Worm (Caenorhabditis elegans) whole organism, late embryonic: ENCODE measurements around the gene ptc-3.
"Not testable (repeated sequence)": the region's sequence is repeated elsewhere in the genome, so short reads cannot be mapped to it uniquely, and the experiment has no call there.

Experiments
- C08G9.2 ChIP-seq: sonication (generic microtip); optimal IDR thresholded peaks from 2 replicates; lab custom pipeline; 2016; ENCODE audit warnings: mild to moderate bottlenecking, missing genetic modification characterization, moderate library complexity, missing compliant biosample characterization
- F13H6.1 ChIP-seq: sonication (generic microtip); optimal IDR thresholded peaks from 2 replicates; lab custom pipeline; 2016; ENCODE audit warnings: missing genetic modification characterization, missing compliant biosample characterization
- ceh-14 ChIP-seq: sonication (generic microtip); optimal IDR thresholded peaks from 2 replicates; lab custom pipeline; 2016; ENCODE audit warnings: missing genotype, missing genetic modification characterization, missing compliant biosample characterization
- ceh-19 ChIP-seq: fragments of 200-800 bp; sonication (Bioruptor generic); optimal IDR thresholded peaks from 2 replicates; lab custom pipeline; 2018; ENCODE audit warnings: mild to moderate bottlenecking, missing genetic modification characterization, missing compliant biosample characterization
- ceh-2 ChIP-seq: sonication (generic microtip); optimal IDR thresholded peaks from 2 replicates; lab custom pipeline; 2016; ENCODE audit warnings: missing genotype, missing genetic modification characterization, missing compliant biosample characterization
- ceh-30 ChIP-seq: fragments of 150-350 bp; optimal IDR thresholded peaks from 2 replicates; lab custom pipeline; 2014; ENCODE audit warnings: missing biosample characterization, missing genetic modification characterization
- ceh-45 ChIP-seq: fragments of 200-800 bp; sonication (Bioruptor generic); IDR thresholded peaks from 2 replicates; pipeline ENCODE4 v1.3.6; 2022; ENCODE audit warnings: missing genetic modification reagents, missing genetic modification characterization, missing compliant biosample characterization
- ceh-6 ChIP-seq: fragments of 200-800 bp; sonication (Bioruptor generic); optimal IDR thresholded peaks from 2 replicates; lab custom pipeline; 2018; ENCODE audit warnings: mild to moderate bottlenecking, missing genetic modification characterization, missing compliant biosample characterization
- ceh-9 ChIP-seq: sonication (generic microtip); optimal IDR thresholded peaks from 2 replicates; lab custom pipeline; 2016; ENCODE audit warnings: mild to moderate bottlenecking, missing genetic modification characterization, inconsistent platforms, missing compliant biosample characterization
- dmd-4 ChIP-seq: sonication (generic microtip); optimal IDR thresholded peaks from 2 replicates; lab custom pipeline; 2016; ENCODE audit warnings: borderline replicate concordance, missing genetic modification characterization, missing compliant biosample characterization
- dve-1 ChIP-seq: sonication (generic microtip); optimal IDR thresholded peaks from 2 replicates; lab custom pipeline; 2017; ENCODE audit warnings: antibody characterized with exemption, mild to moderate bottlenecking, missing genetic modification characterization, missing compliant biosample characterization
- elt-2 ChIP-seq: sonication (generic microtip); optimal IDR thresholded peaks from 2 replicates; lab custom pipeline; 2016; ENCODE audit warnings: missing genetic modification reagents, missing genetic modification characterization, missing compliant biosample characterization
- ets-4 ChIP-seq: sonication (generic microtip); optimal IDR thresholded peaks from 2 replicates; lab custom pipeline; 2016; ENCODE audit warnings: missing genetic modification characterization, missing compliant biosample characterization
- eyg-1 ChIP-seq: sonication (generic microtip); optimal IDR thresholded peaks from 2 replicates; lab custom pipeline; 2016; ENCODE audit warnings: missing genotype, missing genetic modification characterization, missing compliant biosample characterization
- gmeb-2 ChIP-seq: sonication (generic microtip); optimal IDR thresholded peaks from 2 replicates; lab custom pipeline; 2016; ENCODE audit warnings: missing genetic modification characterization, inconsistent platforms, missing compliant biosample characterization
- hlh-13 ChIP-seq: fragments of 200-800 bp; sonication (Bioruptor generic); optimal IDR thresholded peaks from 2 replicates; lab custom pipeline; 2018; ENCODE audit warnings: mild to moderate bottlenecking, missing genetic modification characterization, missing compliant biosample characterization
- hlh-15 ChIP-seq: sonication (generic microtip); optimal IDR thresholded peaks from 2 replicates; lab custom pipeline; 2016; ENCODE audit warnings: missing genetic modification characterization, missing compliant biosample characterization
- hlh-6 ChIP-seq: sonication (generic microtip); optimal IDR thresholded peaks from 2 replicates; lab custom pipeline; 2016; ENCODE audit warnings: missing genotype, missing genetic modification characterization, missing compliant biosample characterization
- hlh-8 ChIP-seq: sonication (generic microtip); optimal IDR thresholded peaks from 2 replicates; lab custom pipeline; 2016; ENCODE audit warnings: missing genotype, missing genetic modification characterization, missing compliant biosample characterization
- lin-11 ChIP-seq: fragments of 200-800 bp; sonication (Bioruptor generic); optimal IDR thresholded peaks from 2 replicates; lab custom pipeline; 2018; ENCODE audit warnings: mild to moderate bottlenecking, missing genetic modification characterization, missing compliant biosample characterization
- madf-2 ChIP-seq: sonication (generic microtip); optimal IDR thresholded peaks from 2 replicates; lab custom pipeline; 2017; ENCODE audit warnings: missing genetic modification characterization, missing compliant biosample characterization
- nfya-1 ChIP-seq: sonication (generic microtip); optimal IDR thresholded peaks from 2 replicates; lab custom pipeline; 2017; ENCODE audit warnings: missing genetic modification characterization, mild to moderate bottlenecking, missing compliant biosample characterization, antibody characterized with exemption, moderate library complexity
- nhr-11 ChIP-seq: fragments of 150-350 bp; optimal IDR thresholded peaks from 2 replicates; lab custom pipeline; 2014; ENCODE audit warnings: missing biosample characterization, missing genetic modification characterization
- nhr-232 ChIP-seq: sonication (generic microtip); optimal IDR thresholded peaks from 2 replicates; lab custom pipeline; 2016; ENCODE audit warnings: missing genetic modification characterization, missing compliant biosample characterization
- odd-2 ChIP-seq: sonication (generic microtip); optimal IDR thresholded peaks from 2 replicates; lab custom pipeline; 2017; ENCODE audit warnings: antibody characterized with exemption, mild to moderate bottlenecking, missing genetic modification characterization, missing compliant biosample characterization
- pha-2 ChIP-seq: sonication (generic microtip); optimal IDR thresholded peaks from 2 replicates; lab custom pipeline; 2017; ENCODE audit warnings: mild to moderate bottlenecking, missing genetic modification characterization, missing compliant biosample characterization
- pqm-1 ChIP-seq: sonication (generic microtip); optimal IDR thresholded peaks from 2 replicates; lab custom pipeline; 2016; ENCODE audit warnings: missing genetic modification characterization, missing compliant biosample characterization
- pros-1 ChIP-seq: fragments of 150-350 bp; optimal IDR thresholded peaks from 2 replicates; lab custom pipeline; 2014; ENCODE audit warnings: missing biosample characterization, missing genetic modification reagents, missing genetic modification characterization
- ref-2 ChIP-seq: sonication (generic microtip); optimal IDR thresholded peaks from 2 replicates; lab custom pipeline; 2016; ENCODE audit warnings: missing genetic modification characterization, missing compliant biosample characterization
- rnt-1 ChIP-seq: sonication (generic microtip); optimal IDR thresholded peaks from 2 replicates; lab custom pipeline; 2016; ENCODE audit warnings: missing genetic modification characterization, missing compliant biosample characterization
- sox-2 ChIP-seq: fragments of 200-800 bp; sonication (Bioruptor generic); IDR thresholded peaks from 2 replicates; pipeline ENCODE4 v1.3.6; 2022; ENCODE audit warnings: missing genetic modification reagents, missing genetic modification characterization, missing compliant biosample characterization
- ttx-3 ChIP-seq: sonication (generic microtip); optimal IDR thresholded peaks from 2 replicates; lab custom pipeline; 2016; ENCODE audit warnings: missing genetic modification reagents, missing genetic modification characterization, missing compliant biosample characterization
- unc-55 ChIP-seq: sonication (generic microtip); optimal IDR thresholded peaks from 2 replicates; lab custom pipeline; 2017; ENCODE audit warnings: missing biosample characterization, missing genetic modification reagents, missing genetic modification characterization
- unc-86 ChIP-seq: sonication (generic microtip); optimal IDR thresholded peaks from 2 replicates; lab custom pipeline; 2016; ENCODE audit warnings: missing genetic modification characterization, missing compliant biosample characterization
- zip-5 ChIP-seq: sonication (generic microtip); optimal IDR thresholded peaks from 2 replicates; lab custom pipeline; 2016; ENCODE audit warnings: missing genetic modification characterization, missing compliant biosample characterization

The ptc-3 gene

ce11 chrII:2846552-2846951, 5.8 kb downstream of the ptc-3 start:
- TF ChIP-seq dve-1 (tag; lab: Kevin White, UChicago) (peak; percentile 94), pros-1 (tag; lab: Kevin White, UChicago) (no peak), ceh-6 (GFP tag; lab: Kevin White, UChicago) (no peak), gmeb-2 (tag; lab: Kevin White, UChicago) (no peak)

ce11 chrII:2845674-2846073, 6.7 kb downstream of the ptc-3 start:
- TF ChIP-seq hlh-13 (GFP tag; lab: Kevin White, UChicago) (no peak), odd-2 (tag; lab: Kevin White, UChicago) (no peak), unc-55 (no peak), madf-2 (tag; lab: Kevin White, UChicago) (no peak), ceh-9 (tag; lab: Kevin White, UChicago) (no peak), zip-5 (tag; lab: Kevin White, UChicago) (no peak), nfya-1 (tag; lab: Kevin White, UChicago) (no peak), rnt-1 (no peak), ceh-2 (no peak)

- TF ChIP-seq nfya-1 (tag; lab: Kevin White, UChicago), result no peak
- TF ChIP-seq sox-2, result no peak
- TF ChIP-seq hlh-15 (tag; lab: Kevin White, UChicago), result no peak
- no peak for TF ChIP-seq hlh-8
- no peak for TF ChIP-seq pha-2 (tag; lab: Kevin White, UChicago)
- no peak for TF ChIP-seq F13H6.1
- TF ChIP-seq rnt-1, result no peak
- no peak for TF ChIP-seq nhr-11 (tag; lab: Kevin White, UChicago)
- TF ChIP-seq ceh-9 (tag; lab: Kevin White, UChicago), result no peak
- no peak for TF ChIP-seq ceh-14 (tag; lab: Kevin White, UChicago)
- TF ChIP-seq eyg-1 (tag; lab: Kevin White, UChicago), result no peak
- no peak for TF ChIP-seq ceh-19 (GFP tag; lab: Kevin White, UChicago)
Observed at ce11 chrII:2843088-2843487, 9.3 kb downstream of the ptc-3 start, which contains the start of gene Y110A2AL.7. Gene Y110A2AL.7, minus strand, starts transcription at chrII:2843188.

ce11 chrII:2841529-2841928, 10.9 kb downstream of the ptc-3 start, which contains the start of gene Y110A2AL.6:
Gene Y110A2AL.6, minus strand, starts transcription at chrII:2841629.
- TF ChIP-seq unc-55 (no peak), ets-4 (tag; lab: Kevin White, UChicago) (no peak), lin-11 (tag; lab: Kevin White, UChicago) (no peak), unc-86 (tag; lab: Kevin White, UChicago) (no peak), ceh-45 (no peak), ceh-30 (tag; lab: Kevin White, UChicago) (no peak), sox-2 (no peak), elt-2 (no peak), nhr-232 (tag; lab: Kevin White, UChicago) (no peak), C08G9.2 (tag; lab: Kevin White, UChicago) (no peak), hlh-6 (tag; lab: Kevin White, UChicago) (no peak), pqm-1 (no peak), ttx-3 (tag; lab: Kevin White, UChicago) (no peak), ref-2 (tag; lab: Kevin White, UChicago) (no peak)

- TF ChIP-seq ets-4, dmd-4, pha-2 (tag; lab: Kevin White, UChicago): not testable (repeated sequence)
Observed at ce11 chrII:2839004-2839403, 13.4 kb downstream of the ptc-3 start, which contains the start of gene Y110A2AL.4. Gene Y110A2AL.4, plus strand, starts transcription at chrII:2839304.
